Fruit fly (Drosophila melanogaster) whole organism, wandering third instar larva: ENCODE data around the gene CG10376.

Source experiments
- CG9705 ChIP-seq: fragments of 200-800 bp; sonication (Bioruptor generic); optimal IDR thresholded peaks from 2 replicates; lab custom pipeline; 2018; ENCODE audit warnings: missing biosample characterization, mild to moderate bottlenecking, missing genetic modification characterization
- Hnf4 ChIP-seq: fragments of 200-800 bp; sonication (Bioruptor generic); optimal IDR thresholded peaks from 2 replicates; lab custom pipeline; 2016; ENCODE audit warnings: missing biosample characterization, mild to moderate bottlenecking, missing genetic modification characterization
- Hr78 ChIP-seq: fragments of >200 bp; optimal IDR thresholded peaks from 2 replicates; lab custom pipeline; 2017; ENCODE audit warnings: missing biosample characterization, missing genetic modification characterization
- Myc ChIP-seq: fragments of >200 bp; optimal IDR thresholded peaks from 2 replicates; lab custom pipeline; 2017
- Sp1 ChIP-seq: fragments of 200-800 bp; sonication (Bioruptor generic); optimal IDR thresholded peaks from 3 replicates; lab custom pipeline; 2019; ENCODE audit warnings: missing biosample characterization, mild to moderate bottlenecking, missing genetic modification characterization, moderate library complexity
- Vsx2 ChIP-seq: fragments of 200-300, 225-300 bp; sonication (Bioruptor generic); optimal IDR thresholded peaks from 2 replicates; lab custom pipeline; 2018; ENCODE audit warnings: missing biosample characterization, missing genetic modification characterization; ENCODE audit not compliant: partially characterized antibody
- dmrt93B ChIP-seq: fragments of 200-800 bp; sonication (Bioruptor generic); optimal IDR thresholded peaks from 2 replicates; lab custom pipeline; 2018; ENCODE audit warnings: missing biosample characterization, mild to moderate bottlenecking, missing genetic modification characterization
- fru ChIP-seq: fragments of 200-800 bp; sonication (Bioruptor generic); optimal IDR thresholded peaks from 3 replicates; lab custom pipeline; 2016; ENCODE audit warnings: missing biosample characterization, mild to moderate bottlenecking, missing genetic modification characterization
- pan ChIP-seq: fragments of >200 bp; optimal IDR thresholded peaks from 2 replicates; lab custom pipeline; 2017
- psq ChIP-seq: fragments of 200-800 bp; sonication (Bioruptor generic); optimal IDR thresholded peaks from 3 replicates; lab custom pipeline; 2017; ENCODE audit warnings: missing biosample characterization, mild to moderate bottlenecking, missing genetic modification characterization, moderate library complexity
- woc ChIP-seq: sonication (Bioruptor generic); optimal IDR thresholded peaks from 2 replicates; lab custom pipeline; 2016; ENCODE audit warnings: missing biosample characterization, mild to moderate bottlenecking, missing genetic modification characterization

- TF ChIP-seq pan (lab: Kevin White, UChicago) (no peak), CG9705 (peak; percentile 20), dmrt93B (GFP tag; lab: Kevin White, UChicago) (no peak), Myc (lab: Kevin White, UChicago) (peak; percentile 67), Hr78 (GFP tag; lab: Kevin White, UChicago) (no peak), woc (GFP tag; lab: Kevin White, UChicago) (peak; percentile 92), Hnf4 (GFP tag; lab: Kevin White, UChicago) (no peak), psq (GFP tag; lab: Kevin White, UChicago) (no peak), Sp1 (peak; percentile 3), fru (no peak), Vsx2 (GFP tag; lab: Kevin White, UChicago) (no peak)
These were observed 14.1 kb downstream of the CG10376 start, which contains the start of gene msl-1 for dm6 chr2L:18688646-18689296.
